Fruit fly (Drosophila melanogaster) whole organism, wandering third instar larva: Measurements from ENCODE around the gene CG13713.

ENCODE experiments used
- CG32264 ChIP-seq: fragments of 200-800 bp; sonication (Bioruptor generic); optimal IDR thresholded peaks from 2 replicates; lab custom pipeline; 2016; ENCODE audit warnings: missing biosample characterization, missing genetic modification characterization
- CG9705 ChIP-seq: fragments of 200-800 bp; sonication (Bioruptor generic); optimal IDR thresholded peaks from 2 replicates; lab custom pipeline; 2018; ENCODE audit warnings: missing biosample characterization, mild to moderate bottlenecking, missing genetic modification characterization
- CrebA ChIP-seq: fragments of 200-800 bp; sonication (Bioruptor generic); optimal IDR thresholded peaks from 2 replicates; lab custom pipeline; 2016; ENCODE audit warnings: missing biosample characterization, mild to moderate bottlenecking, missing genetic modification characterization, borderline replicate concordance
- Dfd ChIP-seq: fragments of >200 bp; optimal IDR thresholded peaks from 2 replicates; lab custom pipeline; 2017; ENCODE audit warnings: missing biosample characterization, missing genetic modification characterization
- Hr78 ChIP-seq: fragments of >200 bp; optimal IDR thresholded peaks from 2 replicates; lab custom pipeline; 2017; ENCODE audit warnings: missing biosample characterization, missing genetic modification characterization
- Hr83 ChIP-seq: fragments of 200-300 bp; sonication (Bioruptor generic); optimal IDR thresholded peaks from 2 replicates; lab custom pipeline; 2016; ENCODE audit warnings: missing biosample characterization, mild to moderate bottlenecking, missing genetic modification characterization, moderate library complexity; ENCODE audit not compliant: poor library complexity, severe bottlenecking
- Myc ChIP-seq: fragments of >200 bp; optimal IDR thresholded peaks from 2 replicates; lab custom pipeline; 2017
- N ChIP-seq: fragments of >200 bp; optimal IDR thresholded peaks from 2 replicates; lab custom pipeline; 2018; ENCODE audit warnings: missing biosample characterization, missing external identifiers, missing genetic modification characterization
- OdsH ChIP-seq: fragments of 200-800 bp; sonication (Bioruptor generic); optimal IDR thresholded peaks from 2 replicates; lab custom pipeline; 2016; ENCODE audit warnings: missing biosample characterization, mild to moderate bottlenecking, missing genetic modification characterization
- Rel ChIP-seq, 2 experiments: fragments of 200-800 bp; sonication (Bioruptor generic) in 1 of 2; optimal IDR thresholded peaks; 2 replicates in 1 of 2; 3 replicates in 1 of 2; lab custom pipeline; 2016 to 2019; ENCODE audit warnings: mild to moderate bottlenecking in 2 of 2, missing biosample characterization in 2 of 2, missing genetic modification characterization in 2 of 2, moderate library complexity in 1 of 2
- Sp1 ChIP-seq: fragments of 200-800 bp; sonication (Bioruptor generic); optimal IDR thresholded peaks from 3 replicates; lab custom pipeline; 2019; ENCODE audit warnings: missing biosample characterization, mild to moderate bottlenecking, missing genetic modification characterization, moderate library complexity
- br ChIP-seq: fragments of 200-800 bp; sonication (Bioruptor generic); optimal IDR thresholded peaks from 2 replicates; lab custom pipeline; 2016; ENCODE audit warnings: missing biosample characterization, missing genetic modification characterization
- dmrt93B ChIP-seq: fragments of 200-800 bp; sonication (Bioruptor generic); optimal IDR thresholded peaks from 2 replicates; lab custom pipeline; 2018; ENCODE audit warnings: missing biosample characterization, mild to moderate bottlenecking, missing genetic modification characterization
- dsf ChIP-seq: sonication (Bioruptor generic); optimal IDR thresholded peaks from 2 replicates; lab custom pipeline; 2016; ENCODE audit warnings: missing biosample characterization, missing genetic modification characterization, borderline replicate concordance
- ey ChIP-seq: fragments of 200-800 bp; sonication (Bioruptor generic); optimal IDR thresholded peaks from 2 replicates; lab custom pipeline; 2016; ENCODE audit warnings: missing biosample characterization, missing genetic modification characterization
- foxo ChIP-seq, 2 experiments: fragments of 200-800 bp; sonication (Bioruptor generic); optimal IDR thresholded peaks; 2 replicates in 1 of 2; 3 replicates in 1 of 2; lab custom pipeline; 2016 to 2017; ENCODE audit warnings: missing biosample characterization in 2 of 2, missing genetic modification characterization in 2 of 2
- fru ChIP-seq: fragments of 200-800 bp; sonication (Bioruptor generic); optimal IDR thresholded peaks from 3 replicates; lab custom pipeline; 2016; ENCODE audit warnings: missing biosample characterization, mild to moderate bottlenecking, missing genetic modification characterization
- h ChIP-seq: fragments of 200-800 bp; sonication (Bioruptor generic); optimal IDR thresholded peaks from 3 replicates; lab custom pipeline; 2016; ENCODE audit warnings: missing biosample characterization, mild to moderate bottlenecking, missing genetic modification characterization
- jim ChIP-seq: fragments of 175-275, 200-325 bp; sonication (Bioruptor generic); optimal IDR thresholded peaks from 2 replicates; lab custom pipeline; 2016; ENCODE audit warnings: missing biosample characterization, mild to moderate bottlenecking, missing genetic modification characterization
- lola ChIP-seq: fragments of >200 bp; optimal IDR thresholded peaks from 2 replicates; lab custom pipeline; 2017; ENCODE audit warnings: missing biosample characterization, missing genetic modification characterization
- pan ChIP-seq: fragments of >200 bp; optimal IDR thresholded peaks from 2 replicates; lab custom pipeline; 2017
- psq ChIP-seq: fragments of 200-800 bp; sonication (Bioruptor generic); optimal IDR thresholded peaks from 3 replicates; lab custom pipeline; 2017; ENCODE audit warnings: missing biosample characterization, mild to moderate bottlenecking, missing genetic modification characterization, moderate library complexity
- rgr ChIP-seq: fragments of 200-800 bp; sonication (Bioruptor generic); optimal IDR thresholded peaks from 3 replicates; lab custom pipeline; 2016; ENCODE audit warnings: missing biosample characterization, mild to moderate bottlenecking, missing genetic modification characterization
- sv ChIP-seq: fragments of 200-800 bp; sonication (Bioruptor generic); optimal IDR thresholded peaks from 3 replicates; lab custom pipeline; 2016; ENCODE audit warnings: missing biosample characterization, missing genetic modification characterization
- tai ChIP-seq: sonication (Bioruptor generic); optimal IDR thresholded peaks from 2 replicates; lab custom pipeline; 2016; ENCODE audit warnings: missing biosample characterization, missing genetic modification characterization
- woc ChIP-seq: sonication (Bioruptor generic); optimal IDR thresholded peaks from 2 replicates; lab custom pipeline; 2016; ENCODE audit warnings: missing biosample characterization, mild to moderate bottlenecking, missing genetic modification characterization

The CG13713 gene

DNA sequence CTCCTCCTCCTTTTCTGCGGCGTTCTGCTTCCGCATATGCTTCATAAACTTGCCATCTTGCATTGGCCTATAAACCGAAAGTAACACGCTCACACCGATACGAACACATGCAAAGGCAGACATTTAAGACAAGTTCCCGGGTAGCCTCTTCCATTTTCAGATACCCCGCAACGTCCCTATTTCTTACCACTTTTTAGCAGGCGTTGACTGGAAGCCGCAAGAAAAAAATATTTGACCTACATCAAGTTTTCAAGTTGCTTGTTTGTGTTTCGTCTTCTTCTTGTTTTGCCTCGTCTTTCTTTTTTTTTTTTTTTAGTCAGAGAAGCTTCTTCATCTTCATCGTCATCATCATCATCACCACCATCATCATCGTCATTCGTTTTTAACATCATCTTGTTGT is 22.3 kb downstream of the CG13713 start:
- TF ChIP-seq fru (GFP tag; lab: Kevin White, UChicago), result peak; percentile 50
- TF ChIP-seq Myc (lab: Kevin White, UChicago), result no peak
- peak; percentile 49 for TF ChIP-seq psq (GFP tag; lab: Kevin White, UChicago)
- no peak for TF ChIP-seq sv (GFP tag; lab: Kevin White, UChicago)

DNA sequence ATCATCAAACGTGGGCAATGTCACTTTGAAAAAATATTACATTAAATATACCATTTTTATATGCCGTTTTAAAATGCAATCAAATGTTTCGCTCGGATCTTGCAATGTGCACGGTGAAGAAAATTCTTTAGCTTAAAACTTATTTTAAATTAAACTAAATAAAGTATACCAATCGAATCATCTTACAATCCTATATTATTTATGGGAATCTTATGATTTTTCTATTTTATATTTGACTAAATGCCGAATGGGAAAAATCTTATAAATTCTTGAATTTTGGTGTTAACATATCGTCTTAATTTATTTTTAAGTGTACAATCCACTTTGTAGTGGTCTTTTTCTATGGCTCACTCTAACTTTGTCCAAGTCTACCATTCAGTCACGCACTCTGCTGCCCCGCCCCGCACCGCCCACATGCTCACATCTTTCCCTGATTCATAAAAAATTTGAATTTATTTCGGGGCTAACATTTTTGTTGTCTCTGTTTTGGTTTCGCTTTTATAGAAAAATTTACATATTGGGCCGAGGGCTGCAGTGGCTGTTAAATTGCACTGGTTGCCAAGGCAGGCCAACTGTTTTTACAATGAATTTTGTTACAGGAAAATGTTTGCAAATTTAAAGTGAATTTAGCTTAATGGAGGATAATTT is 23.2 kb downstream of the CG13713 start:
- no peak for TF ChIP-seq tai
- peak; percentile 31 for TF ChIP-seq Dfd (GFP tag; lab: Kevin White, UChicago)

DNA sequence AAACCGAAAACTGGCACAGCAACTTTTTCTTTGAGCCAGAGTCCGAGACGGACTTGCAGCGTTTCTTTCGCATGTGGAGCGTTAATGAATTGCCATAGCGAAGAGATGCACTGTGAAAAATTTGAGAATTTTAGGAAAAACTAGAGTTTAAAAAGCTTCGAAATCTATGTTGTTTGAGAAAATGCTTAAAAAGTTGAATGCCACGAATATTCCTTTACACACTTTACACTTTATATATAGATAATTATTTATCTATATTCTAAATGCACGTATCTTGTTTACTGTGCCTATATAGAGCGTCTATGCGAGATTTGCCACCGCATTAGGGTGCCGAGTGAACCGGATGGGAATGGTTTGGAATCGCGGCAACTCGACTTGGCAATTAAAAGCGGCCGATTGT is 24.5 kb downstream of the CG13713 start:
- no peak for TF ChIP-seq br (GFP tag; lab: Kevin White, UChicago)
- no peak for TF ChIP-seq dmrt93B
- TF ChIP-seq jim (GFP tag; lab: Kevin White, UChicago), result no peak
- no peak for TF ChIP-seq foxo (GFP tag; optimal IDR thresholded peaks at IDR 0.05; lab: Kevin White, UChicago)
- no peak for TF ChIP-seq psq (GFP tag; lab: Kevin White, UChicago)
- no peak for TF ChIP-seq tai
- TF ChIP-seq lola (GFP tag; lab: Kevin White, UChicago), result no peak
- no peak for TF ChIP-seq h
- no peak for TF ChIP-seq Dfd (GFP tag; lab: Kevin White, UChicago)
- no peak for TF ChIP-seq ey (GFP tag; lab: Kevin White, UChicago)
- no peak for TF ChIP-seq Hr83
- no peak for TF ChIP-seq sv (GFP tag; lab: Kevin White, UChicago)
- TF ChIP-seq rgr, result no peak
- TF ChIP-seq CrebA (GFP tag; lab: Kevin White, UChicago), result no peak
- TF ChIP-seq CG9705, result no peak
- no peak for TF ChIP-seq OdsH
- TF ChIP-seq dsf (GFP tag; lab: Kevin White, UChicago), result no peak

DNA sequence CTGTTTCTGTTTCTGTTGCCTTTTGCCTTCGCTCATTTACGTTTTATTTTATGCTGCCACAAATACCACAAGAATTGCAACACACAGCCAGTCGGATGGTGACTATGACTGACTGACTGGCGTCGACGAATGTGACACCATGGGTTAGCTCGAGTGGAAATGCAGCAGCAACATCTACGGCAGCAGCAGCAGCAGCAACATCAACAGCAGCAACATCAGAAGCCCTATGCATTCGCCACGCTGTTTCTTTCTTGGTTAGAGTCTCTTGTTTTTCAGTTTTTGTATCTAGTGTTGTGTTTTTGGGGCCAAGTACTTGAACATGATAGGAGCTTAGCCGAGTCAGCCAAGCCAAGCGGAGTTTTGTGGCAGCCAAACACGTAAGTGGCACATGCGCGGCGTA is 32.4 kb downstream of the CG13713 start:
- TF ChIP-seq br (GFP tag; lab: Kevin White, UChicago) (no peak), Dfd (GFP tag; lab: Kevin White, UChicago) (peak; percentile 92)

DNA sequence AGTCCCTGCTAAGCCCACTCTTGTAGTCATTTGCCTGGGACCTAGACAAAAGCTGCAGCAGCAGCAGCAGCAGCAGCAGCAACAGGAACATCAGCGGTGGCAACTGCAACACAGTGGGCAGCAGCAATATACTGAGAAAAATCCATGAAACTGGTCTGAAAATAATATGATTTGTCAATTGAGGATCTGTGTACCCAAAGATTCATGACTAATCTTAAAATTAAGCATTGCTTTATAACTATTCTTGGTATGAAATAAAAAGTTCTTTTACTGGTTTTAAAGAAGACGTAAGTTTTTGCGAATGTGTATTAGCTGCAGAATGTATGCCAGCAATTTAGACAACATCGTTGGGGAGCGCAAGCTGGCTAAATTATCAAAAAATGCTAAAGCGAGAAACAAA is 34.3 kb downstream of the CG13713 start:
- no peak for TF ChIP-seq Hr78 (GFP tag; lab: Kevin White, UChicago)
- no peak for TF ChIP-seq Hr83
- no peak for TF ChIP-seq N (GFP tag; lab: Kevin White, UChicago)
- TF ChIP-seq Rel (GFP tag; optimal IDR thresholded peaks at IDR 0.05; lab: Kevin White, UChicago), result no peak
- TF ChIP-seq Rel (tag; optimal IDR thresholded peaks at IDR 0.05; lab: Kevin White, UChicago), result no peak
- TF ChIP-seq ey (GFP tag; lab: Kevin White, UChicago), result no peak
- TF ChIP-seq woc (GFP tag; lab: Kevin White, UChicago), result no peak
- no peak for TF ChIP-seq CG32264 (GFP tag; lab: Kevin White, UChicago)
- no peak for TF ChIP-seq jim (GFP tag; lab: Kevin White, UChicago)
- TF ChIP-seq sv (GFP tag; lab: Kevin White, UChicago), result no peak
- no peak for TF ChIP-seq CG9705

DNA sequence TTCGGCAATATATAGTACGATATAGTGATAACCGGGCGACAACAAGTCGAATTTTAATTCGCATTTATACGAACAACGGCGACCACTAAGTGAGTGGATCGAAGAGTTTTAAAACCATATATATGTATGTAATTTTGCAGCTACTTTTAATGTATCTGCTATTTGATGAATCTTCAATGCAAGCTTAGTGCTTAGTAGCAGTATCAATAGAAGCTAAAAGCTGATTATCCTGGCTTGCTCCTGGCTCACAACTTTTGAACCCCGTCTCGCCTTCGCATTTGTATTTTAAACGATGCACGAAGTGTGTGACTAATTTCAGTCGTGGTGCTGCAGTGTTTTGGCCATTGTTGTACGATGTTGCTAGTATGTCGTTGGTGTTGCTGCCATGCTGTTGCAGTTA is 39.2 kb downstream of the CG13713 start:
- TF ChIP-seq ey (GFP tag; lab: Kevin White, UChicago) (no peak), h (no peak), pan (no peak), OdsH (no peak), Myc (lab: Kevin White, UChicago) (no peak), Sp1 (GFP tag; lab: Kevin White, UChicago) (no peak)
- TF ChIP-seq, all 38 proteins: peak for 0

DNA sequence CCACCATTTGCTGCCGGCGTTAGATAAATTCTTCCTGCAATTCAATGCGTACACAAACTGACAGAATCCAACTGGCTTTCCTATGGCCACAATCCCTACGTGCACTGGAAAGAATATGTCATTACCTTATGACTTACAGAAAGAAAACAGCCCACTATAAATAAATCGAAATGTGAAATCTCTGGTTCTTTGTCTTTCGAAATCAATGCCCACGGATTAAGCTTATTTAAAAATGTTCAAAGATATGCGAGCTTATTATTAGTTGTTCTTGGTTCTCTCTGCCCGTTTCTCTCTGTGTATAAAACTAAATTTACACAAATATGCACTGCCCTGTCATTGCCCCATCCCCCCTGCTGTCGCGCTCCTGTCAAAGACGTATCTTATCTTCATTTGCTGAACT is 47.7 kb downstream of the CG13713 start:
- TF ChIP-seq dmrt93B (no peak), sv (GFP tag; lab: Kevin White, UChicago) (no peak), CG9705 (no peak)
